Fruit fly (Drosophila melanogaster): Measurements from ENCODE around the gene CG6836.
A peak's percentile ranks its signal among the peaks of the same experiment; 100 is the strongest.

The CG6836 gene

DNA sequence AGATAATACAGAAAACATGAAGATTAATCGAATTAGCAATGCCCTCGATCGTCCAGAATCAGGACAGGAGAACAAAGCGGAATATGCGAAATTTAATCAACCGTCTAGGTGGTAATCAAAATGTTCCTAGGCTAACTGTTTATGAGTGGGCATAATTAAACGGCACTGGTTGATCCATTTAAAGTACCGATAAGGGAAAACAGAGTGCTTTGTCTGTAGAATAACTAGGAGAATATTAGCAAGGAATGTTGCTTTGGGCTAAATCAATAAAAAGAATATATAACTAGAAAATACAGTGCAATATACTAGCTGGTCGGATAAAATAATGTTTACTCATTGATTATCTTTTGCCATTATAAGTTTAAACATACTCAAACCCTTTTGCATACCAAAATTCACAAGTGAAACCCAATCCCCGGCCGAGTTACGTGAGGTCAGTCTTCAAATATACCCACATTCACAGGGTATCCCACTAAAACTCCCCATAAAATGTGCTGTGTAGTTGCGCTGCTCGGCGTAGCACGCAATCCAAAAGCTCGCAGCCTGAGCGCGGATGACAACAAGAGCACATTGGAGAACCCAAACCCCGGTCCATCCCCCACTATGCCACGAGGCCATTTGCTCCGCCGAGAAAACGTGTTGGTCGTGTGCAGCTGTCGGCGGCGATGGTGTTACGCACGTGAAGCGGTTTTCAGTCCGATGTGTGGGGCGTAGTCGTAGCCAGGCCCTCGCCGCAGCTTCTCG, 45.8 kb downstream of the CG6836 start (continued):
- TF ChIP-seq chm (GFP tag; IDR thresholded peaks at IDR 0.05) (no peak; the same call in 1 of the 2 replicates), Doc2 (GFP tag; IDR thresholded peaks at IDR 0.05) (no peak), luna (GFP tag; optimal IDR thresholded peaks at IDR 0.05) (no peak), CG11695 (GFP tag; IDR thresholded peaks at IDR 0.05) (peak; percentile 75), CG12104 (GFP tag; optimal IDR thresholded peaks at IDR 0.05) (peak; percentile 50), CG2712 (tag; optimal IDR thresholded peaks at IDR 0.05) (peak; percentile 63), CG6689 (GFP tag; IDR thresholded peaks at IDR 0.05) (peak; percentile 61), Eip74EF (GFP tag; optimal IDR thresholded peaks at IDR 0.05) (no peak), CG9215 (GFP tag; IDR thresholded peaks at IDR 0.05) (peak; percentile 71), CG16779 (GFP tag; IDR thresholded peaks at IDR 0.05) (no peak), ci (GFP tag; IDR thresholded peaks at IDR 0.05) (peak; percentile 51; the same call in 2 of the 3 replicates), esg (GFP tag; conservative IDR thresholded peaks at IDR 0.05) (peak; percentile 65), CG8924 (tag; optimal IDR thresholded peaks at IDR 0.05) (peak; percentile 73), CG9437 (GFP tag; optimal IDR thresholded peaks at IDR 0.05) (peak; percentile 85), crol (GFP tag; IDR thresholded peaks at IDR 0.05) (peak; percentile 76; the same call in 1 of the 2 replicates), Neu2 (GFP tag; optimal IDR thresholded peaks at IDR 0.05; ENCODE audit: borderline replicate concordance) (no peak), fu2 (GFP tag; optimal IDR thresholded peaks at IDR 0.05) (peak; percentile 81), CG5245 (GFP tag; optimal IDR thresholded peaks at IDR 0.05) (no peak), ems (GFP tag; optimal IDR thresholded peaks at IDR 0.05) (peak; percentile 56), B-H2 (GFP tag; optimal IDR thresholded peaks at IDR 0.05) (no peak), sqz (GFP tag; optimal IDR thresholded peaks at IDR 0.05) (no peak), fd96Cb (tag; optimal IDR thresholded peaks at IDR 0.05) (peak; percentile 52), CG2116 (GFP tag; optimal IDR thresholded peaks at IDR 0.05) (no peak), CG30403 (GFP tag; optimal IDR thresholded peaks at IDR 0.05) (peak; percentile 87), crp (GFP tag; optimal IDR thresholded peaks at IDR 0.05) (peak in 1 of 2 experiments; percentile 6), Lpt (GFP tag; optimal IDR thresholded peaks at IDR 0.05) (no peak), CG11093 (GFP tag; IDR thresholded peaks at IDR 0.05) (0 out of 3 replicates have a peak, but pooled peaks have one; percentile 36), CG10543 (GFP tag; optimal IDR thresholded peaks at IDR 0.05) (peak; percentile 88), CG11398 (GFP tag; optimal IDR thresholded peaks at IDR 0.05) (peak; percentile 40), Oaz (GFP tag; IDR thresholded peaks at IDR 0.05) (no peak), repo (GFP tag; optimal IDR thresholded peaks at IDR 0.05) (no peak), HHEX (GFP tag; optimal IDR thresholded peaks at IDR 0.05) (peak; percentile 57), CG42726 (GFP tag; IDR thresholded peaks at IDR 0.05; ENCODE audit: partially characterized antibody) (no peak), CG31441 (GFP tag; IDR thresholded peaks at IDR 0.05) (peak; percentile 59), Kr (GFP tag; optimal IDR thresholded peaks at IDR 0.05) (no peak), CG10431 (GFP tag; optimal IDR thresholded peaks at IDR 0.05) (no peak), tgo (GFP tag; IDR thresholded peaks at IDR 0.05) (peak; percentile 72), otp (GFP tag; IDR thresholded peaks at IDR 0.05) (0 out of 3 replicates have a peak, but pooled peaks have one; percentile 34), cad (GFP tag; optimal IDR thresholded peaks at IDR 0.05) (no peak), Dad (GFP tag; optimal IDR thresholded peaks at IDR 0.05) (peak; percentile 57), CG1602 (GFP tag; optimal IDR thresholded peaks at IDR 0.05) (peak; percentile 57), Oli (tag; optimal IDR thresholded peaks at IDR 0.05) (peak; percentile 79), H15 (GFP tag; IDR thresholded peaks at IDR 0.05) (peak; percentile 62), CG2875 (GFP tag; optimal IDR thresholded peaks at IDR 0.05) (no peak), Doc3 (GFP tag; IDR thresholded peaks at IDR 0.05; ENCODE audit: partially characterized antibody) (no peak), HLH3B (GFP tag; IDR thresholded peaks at IDR 0.05) (peak; percentile 67), CG15514 (GFP tag; optimal IDR thresholded peaks at IDR 0.05) (peak; percentile 33), CG14050 (GFP tag; IDR thresholded peaks at IDR 0.05) (peak; percentile 56), danr (GFP tag; IDR thresholded peaks at IDR 0.05) (no peak; the same call in 1 of the 2 replicates), CG9609 (GFP tag; optimal IDR thresholded peaks at IDR 0.05) (peak; percentile 48)
